Worm (Caenorhabditis elegans): ENCODE results near the gene ZC239.13.
"Not testable (repeated sequence)": the region's sequence is repeated elsewhere in the genome, so short reads cannot be mapped to it uniquely, and the experiment has no call there.

Gene ZC239.13

DNA sequence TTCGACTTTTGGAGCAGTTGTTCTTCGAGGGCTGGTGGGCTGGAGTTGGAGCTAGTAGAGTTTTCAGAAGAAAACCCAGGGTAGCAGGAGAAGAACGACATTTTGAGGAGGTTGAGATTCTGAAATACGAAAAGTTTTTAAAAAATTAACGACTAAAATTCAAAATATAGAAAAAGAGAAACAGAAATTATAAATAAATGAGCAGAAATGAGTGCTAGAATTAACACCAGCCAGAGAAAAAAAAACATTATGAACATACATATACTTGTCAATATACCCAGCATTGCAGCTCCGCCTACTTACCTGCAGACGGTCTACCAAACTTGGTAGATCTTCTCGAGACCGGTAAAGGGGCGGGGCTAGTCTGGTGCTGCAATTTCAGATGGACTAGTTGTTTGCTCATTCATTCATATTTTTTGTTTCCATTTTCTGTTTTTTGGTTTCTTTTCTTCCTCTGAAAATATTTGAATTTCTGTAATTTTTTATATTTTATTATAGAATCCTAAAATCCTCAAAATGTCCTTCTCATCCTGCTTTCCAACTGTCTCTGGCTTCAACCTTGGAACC lies 16.1 kb downstream of the ZC239.13 start, which contains the start of the genes ZC239.20 and ZC239.21:
TSS of gene ZC239.20 (minus strand) at position 101 of the 567 bp plus-strand sequence.
TSS of gene ZC239.21 (plus strand) at position 517 of the 567 bp plus-strand sequence.
- TF ChIP-seq M03D4.4 (tag; optimal IDR thresholded peaks at IDR 0.05), result no peak
- no peak for TF ChIP-seq hlh-1 (tag; optimal IDR thresholded peaks at IDR 0.05)
- no peak for TF ChIP-seq mls-2 (tag; optimal IDR thresholded peaks at IDR 0.05)
- no peak for TF ChIP-seq blmp-1 (tag; optimal IDR thresholded peaks at IDR 0.05)
- TF ChIP-seq nhr-12 (tag; optimal IDR thresholded peaks at IDR 0.05), result no peak
- TF ChIP-seq snpc-4 (tag; optimal IDR thresholded peaks at IDR 0.05), result no peak
- no peak for TF ChIP-seq bed-3 (GFP tag; optimal IDR thresholded peaks at IDR 0.05)
- TF ChIP-seq mep-1 (tag; optimal IDR thresholded peaks at IDR 0.05), result no peak
- TF ChIP-seq nhr-237 (tag; optimal IDR thresholded peaks at IDR 0.05), result no peak
- TF ChIP-seq drap-1 (GFP tag; optimal IDR thresholded peaks at IDR 0.05), result no peak
- no peak for TF ChIP-seq sem-2 (GFP tag; optimal IDR thresholded peaks at IDR 0.05)
- TF ChIP-seq elt-3 (tag; optimal IDR thresholded peaks at IDR 0.05), result no peak

- TF ChIP-seq sptf-1 (tag; optimal IDR thresholded peaks at IDR 0.05) (no peak), lin-32 (GFP tag; optimal IDR thresholded peaks at IDR 0.05) (no peak), ceh-39 (tag; optimal IDR thresholded peaks at IDR 0.05) (no peak), lsy-2 (tag; optimal IDR thresholded peaks at IDR 0.05) (no peak), M03D4.4 (tag; optimal IDR thresholded peaks at IDR 0.05) (no peak), nhr-2 (tag; optimal IDR thresholded peaks at IDR 0.05) (no peak), pha-4 (tag; optimal IDR thresholded peaks at IDR 0.05) (no peak), cnd-1 (tag; optimal IDR thresholded peaks at IDR 0.05) (no peak), ces-1 (GFP tag; optimal IDR thresholded peaks at IDR 0.05) (no peak), nhr-76 (tag; optimal IDR thresholded peaks at IDR 0.05) (no peak), mep-1 (tag; optimal IDR thresholded peaks at IDR 0.05) (no peak), nhr-28 (tag; optimal IDR thresholded peaks at IDR 0.05) (no peak), elt-1 (tag; optimal IDR thresholded peaks at IDR 0.05; ENCODE audit: borderline replicate concordance, insufficient read depth) (no peak), unc-39 (tag; optimal IDR thresholded peaks at IDR 0.05) (no peak), mls-2 (tag; optimal IDR thresholded peaks at IDR 0.05) (no peak), unc-120 (tag; optimal IDR thresholded peaks at IDR 0.05; ENCODE audit: poor library complexity, severe bottlenecking) (no peak), flh-1 (GFP tag; optimal IDR thresholded peaks at IDR 0.05) (no peak)
Observed at ce11 chrII:3203415-3203814, 19.2 kb downstream of the ZC239.13 start, which contains the start of gene sri-50. sri-50 (plus strand) TSS chrII:3203715.

ce11 chrII:3202519-3202918 lies 20.1 kb downstream of the ZC239.13 start, which contains the start of gene sri-53:
sri-53 (minus strand) TSS chrII:3202619.
- TF ChIP-seq blmp-1 (tag; optimal IDR thresholded peaks at IDR 0.05) (no peak), tbx-8 (GFP tag; optimal IDR thresholded peaks at IDR 0.05) (no peak), snpc-4 (tag; optimal IDR thresholded peaks at IDR 0.05) (no peak), lin-32 (GFP tag; optimal IDR thresholded peaks at IDR 0.05) (no peak), ceh-83 (GFP tag; optimal IDR thresholded peaks at IDR 0.05) (no peak), unc-39 (tag; optimal IDR thresholded peaks at IDR 0.05) (no peak), hlh-1 (tag; optimal IDR thresholded peaks at IDR 0.05) (no peak), nhr-28 (tag; optimal IDR thresholded peaks at IDR 0.05) (no peak)

- TF ChIP-seq nhr-76 (tag; optimal IDR thresholded peaks at IDR 0.05); tbx-8 (GFP tag; optimal IDR thresholded peaks at IDR 0.05); ceh-83 (GFP tag; optimal IDR thresholded peaks at IDR 0.05): not testable (repeated sequence)
Observed at ce11 chrII:3201242-3201641, 21.4 kb downstream of the ZC239.13 start, which contains the start of gene sri-48. sri-48 (minus strand) TSS chrII:3201342.

DNA sequence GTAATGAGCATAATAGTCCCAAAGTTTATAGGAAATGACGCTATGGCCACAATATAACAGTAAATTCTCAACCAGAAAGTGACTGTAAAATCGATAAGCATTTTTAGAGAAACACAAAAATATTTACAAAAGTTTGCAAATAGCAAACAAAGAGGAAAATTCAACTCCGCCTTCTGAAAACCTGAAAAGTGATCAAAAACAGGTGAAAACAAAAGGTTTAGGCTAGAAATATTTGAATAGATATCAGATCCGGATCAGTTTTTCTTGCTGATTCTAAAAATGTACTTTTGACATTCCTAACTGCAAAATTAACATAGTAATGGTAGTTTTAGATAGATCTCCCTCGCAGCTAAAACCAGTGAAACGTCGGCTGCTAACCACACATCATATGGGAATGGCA lies 23.6 kb downstream of the ZC239.13 start, which contains the start of gene sri-51:
TSS of gene sri-51 (minus strand) at position 101 of the 400 bp plus-strand sequence.
- TF ChIP-seq tbx-8 (GFP tag; optimal IDR thresholded peaks at IDR 0.05), result no peak
- TF ChIP-seq blmp-1 (tag; optimal IDR thresholded peaks at IDR 0.05), result no peak
- no peak for TF ChIP-seq hlh-1 (tag; optimal IDR thresholded peaks at IDR 0.05)
- no peak for TF ChIP-seq nhr-76 (tag; optimal IDR thresholded peaks at IDR 0.05)
- TF ChIP-seq lin-13 (tag; optimal IDR thresholded peaks at IDR 0.05), result no peak
- no peak for TF ChIP-seq ceh-43 (GFP tag; optimal IDR thresholded peaks at IDR 0.05)
- no peak for TF ChIP-seq ztf-11 (tag; optimal IDR thresholded peaks at IDR 0.05)
- TF ChIP-seq zip-8 (tag; optimal IDR thresholded peaks at IDR 0.05), result no peak
- TF ChIP-seq unc-39 (tag; optimal IDR thresholded peaks at IDR 0.05), result no peak
- TF ChIP-seq elt-3 (tag; optimal IDR thresholded peaks at IDR 0.05), result no peak
- TF ChIP-seq nhr-237 (tag; optimal IDR thresholded peaks at IDR 0.05), result no peak
- TF ChIP-seq unc-62 (GFP tag; optimal IDR thresholded peaks at IDR 0.05), result no peak
- TF ChIP-seq flh-1 (GFP tag; optimal IDR thresholded peaks at IDR 0.05), result no peak
- no peak for TF ChIP-seq lsy-2 (tag; optimal IDR thresholded peaks at IDR 0.05)
